Fruit fly (Drosophila melanogaster) whole organism, embryonic: ENCODE measurements around the gene CG42759.

ENCODE experiments used
- Abd-B ChIP-seq: fragments of 200-800 bp; sonication (Bioruptor generic); optimal IDR thresholded peaks from 2 replicates; lab custom pipeline; 2018; ENCODE audit warnings: missing biosample characterization, mild to moderate bottlenecking, missing genetic modification characterization, moderate library complexity
- CG10543 ChIP-seq: fragments of 200-800 bp; sonication (Bioruptor generic); optimal IDR thresholded peaks from 3 replicates; lab custom pipeline; 2017; ENCODE audit warnings: missing biosample characterization, mild to moderate bottlenecking, missing genetic modification characterization, moderate library complexity
- CG13624 ChIP-seq: fragments of 200-800 bp; sonication (Bioruptor generic); optimal IDR thresholded peaks from 2 replicates; lab custom pipeline; 2016; ENCODE audit warnings: missing biosample characterization, missing genetic modification characterization
- CG13894 ChIP-seq: fragments of 200-800 bp; sonication (Bioruptor generic); optimal IDR thresholded peaks from 3 replicates; lab custom pipeline; 2018; ENCODE audit warnings: missing biosample characterization, mild to moderate bottlenecking, missing genetic modification characterization, moderate library complexity
- CG15479 ChIP-seq: fragments of 200-800 bp; sonication (Bioruptor generic); optimal IDR thresholded peaks from 3 replicates; lab custom pipeline; 2019; ENCODE audit warnings: missing biosample characterization, mild to moderate bottlenecking, missing genetic modification characterization, moderate library complexity
- CG18476 ChIP-seq: fragments of 200-800 bp; sonication (Bioruptor generic); optimal IDR thresholded peaks from 2 replicates; lab custom pipeline; 2016; ENCODE audit warnings: missing biosample characterization, mild to moderate bottlenecking, missing genetic modification characterization
- CG2129 ChIP-seq: fragments of 200-800 bp; sonication (Bioruptor generic); IDR thresholded peaks from 2 replicates; pipeline ENCODE4 v1.3.6; 2022; ENCODE audit warnings: missing biosample characterization, missing genetic modification characterization; ENCODE audit not compliant: partially characterized antibody
- CG31365 ChIP-seq: fragments of 200-800 bp; sonication (Bioruptor generic); optimal IDR thresholded peaks from 2 replicates; lab custom pipeline; 2018; ENCODE audit warnings: missing biosample characterization, mild to moderate bottlenecking, missing genetic modification characterization
- CG31388 ChIP-seq: fragments of 200-800 bp; sonication (Bioruptor generic); optimal IDR thresholded peaks from 2 replicates; lab custom pipeline; 2016; ENCODE audit warnings: missing biosample characterization, missing genetic modification characterization
- CG32532 ChIP-seq: fragments of 200-800 bp; sonication (Bioruptor generic); IDR thresholded peaks from 2 replicates; pipeline ENCODE4 v1.3.6; 2022; ENCODE audit warnings: missing biosample characterization, missing genetic modification characterization
- CG3726 ChIP-seq: fragments of 200-800 bp; sonication (Bioruptor generic); IDR thresholded peaks from 3 replicates; pipeline ENCODE4, ENCODE4 v1.3.6; 2022; ENCODE audit warnings: missing biosample characterization, missing genetic modification characterization
- CG3995 ChIP-seq: fragments of 200-800 bp; sonication (Bioruptor generic); optimal IDR thresholded peaks from 3 replicates; lab custom pipeline; 2016; ENCODE audit warnings: missing biosample characterization, missing genetic modification characterization
- CG43689 ChIP-seq: fragments of 200-800 bp; sonication (Bioruptor generic); IDR thresholded peaks from 2 replicates; pipeline ENCODE4 v1.3.6; 2022; ENCODE audit warnings: missing biosample characterization, missing genetic modification characterization
- CG5245 ChIP-seq: fragments of 200-800 bp; sonication (Bioruptor generic); optimal IDR thresholded peaks from 3 replicates; lab custom pipeline; 2016; ENCODE audit warnings: missing biosample characterization, missing genetic modification characterization
- CG7556 ChIP-seq: fragments of 200-800 bp; sonication (Bioruptor generic); optimal IDR thresholded peaks from 2 replicates; lab custom pipeline; 2017; ENCODE audit warnings: missing biosample characterization, mild to moderate bottlenecking, missing genetic modification characterization
- CG8924 ChIP-seq: fragments of 200-800 bp; optimal IDR thresholded peaks from 3 replicates; lab custom pipeline; 2019; ENCODE audit warnings: missing biosample characterization, mild to moderate bottlenecking, missing genetic modification characterization, moderate library complexity
- CkIIα-i1 ChIP-seq: fragments of 200-800 bp; sonication (Bioruptor generic); IDR thresholded peaks from 2 replicates; pipeline ENCODE4 v1.3.6; 2022; ENCODE audit warnings: missing biosample characterization, missing genetic modification characterization
- D19B ChIP-seq: fragments of 200-800 bp; sonication (Bioruptor generic); optimal IDR thresholded peaks from 2 replicates; lab custom pipeline; 2017; ENCODE audit warnings: missing biosample characterization, mild to moderate bottlenecking, missing genetic modification characterization
- Deaf1 ChIP-seq: fragments of 200-800 bp; optimal IDR thresholded peaks from 3 replicates; lab custom pipeline; 2019; ENCODE audit warnings: missing biosample characterization, mild to moderate bottlenecking, missing genetic modification characterization, moderate library complexity
- Drgx ChIP-seq: fragments of 200-800 bp; sonication (Bioruptor generic); IDR thresholded peaks from 2 replicates; pipeline ENCODE4 v1.3.6; 2022; ENCODE audit warnings: missing biosample characterization, missing genetic modification characterization
- Fer1 ChIP-seq: fragments of 200-800 bp; sonication (Bioruptor generic); optimal IDR thresholded peaks from 2 replicates; lab custom pipeline; 2017; ENCODE audit warnings: missing biosample characterization, mild to moderate bottlenecking, missing genetic modification characterization
- H15 ChIP-seq: fragments of 200-800 bp; sonication (Bioruptor generic); IDR thresholded peaks from 3 replicates; pipeline ENCODE4 v1.3.6; 2022; ENCODE audit warnings: missing biosample characterization, missing genetic modification characterization
- H2.0 ChIP-seq: fragments of 200-800 bp; sonication (Bioruptor generic); IDR thresholded peaks from 2 replicates; pipeline ENCODE4 v1.3.6; 2022; ENCODE audit warnings: missing biosample characterization, missing genetic modification characterization
- MBD-R2 ChIP-seq: fragments of 200-800 bp; sonication (Bioruptor generic); IDR thresholded peaks from 2 replicates; pipeline ENCODE4 v1.3.6; 2022; ENCODE audit warnings: missing biosample characterization, missing genetic modification characterization
- Sin3A ChIP-seq: fragments of >200 bp; optimal IDR thresholded peaks from 2 replicates; lab custom pipeline; 2018
- Trl ChIP-seq, 3 experiments: fragments of >200 bp in 2 of 3; fragments of 200-800 bp in 1 of 3; sonication (Bioruptor generic) in 1 of 3; optimal IDR thresholded peaks; 2 replicates in 1 of 3; 3 replicates in 2 of 3; lab custom pipeline; 2016 to 2017; ENCODE audit warnings: missing biosample characterization in 1 of 3, missing genetic modification characterization in 1 of 3
- Xrp1 ChIP-seq: fragments of 200-800 bp; sonication (Bioruptor generic); IDR thresholded peaks from 2 replicates; pipeline ENCODE4 v1.3.6; 2022; ENCODE audit warnings: missing biosample characterization, missing genetic modification characterization
- amos ChIP-seq: fragments of 200-800 bp; sonication (Bioruptor generic); IDR thresholded peaks from 2 replicates; pipeline ENCODE4 v1.3.6; 2022; ENCODE audit warnings: missing biosample characterization, missing genetic modification characterization; ENCODE audit not compliant: partially characterized antibody
- aop ChIP-seq: fragments of 200-800 bp; sonication (Bioruptor generic); IDR thresholded peaks from 2 replicates; pipeline ENCODE4 v1.3.6; 2022; ENCODE audit warnings: missing biosample characterization, missing genetic modification characterization
- br ChIP-seq: fragments of >200 bp; optimal IDR thresholded peaks from 2 replicates; lab custom pipeline; 2017
- chif ChIP-seq, 2 experiments: fragments of 200-800 bp; sonication (Bioruptor generic); optimal IDR thresholded peaks; 3 replicates each; lab custom pipeline; 2016; ENCODE audit warnings: missing biosample characterization in 2 of 2, missing genetic modification characterization in 2 of 2
- chm ChIP-seq: fragments of 200-800 bp; sonication (Bioruptor generic); IDR thresholded peaks from 2 replicates; pipeline ENCODE4 v1.3.6; 2022; ENCODE audit warnings: missing biosample characterization, missing genetic modification characterization
- fd102C ChIP-seq: fragments of 200-800 bp; sonication (Bioruptor generic); optimal IDR thresholded peaks from 2 replicates; lab custom pipeline; 2018; ENCODE audit warnings: missing biosample characterization, mild to moderate bottlenecking, missing genetic modification characterization, moderate library complexity
- gce ChIP-seq: fragments of 200-800 bp; sonication (Bioruptor generic); IDR thresholded peaks from 3 replicates; pipeline ENCODE4 v1.3.6; 2022; ENCODE audit warnings: missing biosample characterization, missing genetic modification characterization
- insv ChIP-seq, 2 experiments: fragments of 200-800 bp; sonication (Bioruptor generic); optimal IDR thresholded peaks; 3 replicates each; lab custom pipeline; 2016 to 2018; ENCODE audit warnings: missing biosample characterization in 2 of 2, missing genetic modification characterization in 2 of 2
- knrl ChIP-seq: fragments of 200-800 bp; sonication (Bioruptor generic); IDR thresholded peaks from 3 replicates; pipeline ENCODE4 v1.3.6; 2022; ENCODE audit warnings: missing biosample characterization, missing genetic modification characterization; ENCODE audit not compliant: partially characterized antibody
- nmo ChIP-seq: fragments of 200-800 bp; sonication (Bioruptor generic); optimal IDR thresholded peaks from 2 replicates; lab custom pipeline; 2018; ENCODE audit warnings: missing biosample characterization, mild to moderate bottlenecking, missing genetic modification characterization, moderate library complexity
- pan ChIP-seq, 4 experiments: fragments of >200 bp in 3 of 4; fragments of 200-800 bp in 1 of 4; sonication (Bioruptor generic) in 1 of 4; optimal IDR thresholded peaks in 3 of 4; IDR thresholded peaks in 1 of 4; 2 replicates each; pipeline versions ENCODE4 v1.3.6 to Lab custom; 2017 to 2022; ENCODE audit warnings: missing biosample characterization in 2 of 4, missing genetic modification characterization in 2 of 4, mixed read lengths in 1 of 4
- pb ChIP-seq: fragments of 200-800 bp; sonication (Bioruptor generic); optimal IDR thresholded peaks from 3 replicates; lab custom pipeline; 2016; ENCODE audit warnings: missing biosample characterization, missing genetic modification characterization
- pzg ChIP-seq: fragments of 200-800 bp; sonication (Bioruptor generic); optimal IDR thresholded peaks from 3 replicates; lab custom pipeline; 2018; ENCODE audit warnings: missing biosample characterization, mild to moderate bottlenecking, missing genetic modification characterization, moderate library complexity
- sd ChIP-seq: fragments of 200-800 bp; sonication (Bioruptor generic); optimal IDR thresholded peaks from 3 replicates; lab custom pipeline; 2018; ENCODE audit warnings: missing biosample characterization, mild to moderate bottlenecking, missing genetic modification characterization, moderate library complexity
- sens ChIP-seq: fragments of 200-800 bp; sonication (Bioruptor generic); peaks from one replicate; lab custom pipeline; 2016; ENCODE audit warnings: missing biosample characterization, missing genetic modification characterization
- sim ChIP-seq: fragments of 200-800 bp; sonication (Bioruptor generic); IDR thresholded peaks from 2 replicates; pipeline ENCODE4 v1.3.6; 2022; ENCODE audit warnings: missing biosample characterization, missing genetic modification characterization
- slbo ChIP-seq: fragments of 200-800 bp; sonication (Bioruptor generic); IDR thresholded peaks from 2 replicates; pipeline ENCODE4 v1.3.6; 2022; ENCODE audit warnings: missing biosample characterization, missing genetic modification characterization
- tx ChIP-seq: fragments of 200-800 bp; sonication (Bioruptor generic); optimal IDR thresholded peaks from 2 replicates; lab custom pipeline; 2016; ENCODE audit warnings: missing biosample characterization, missing genetic modification characterization
- usp ChIP-seq: fragments of >200 bp; optimal IDR thresholded peaks from 2 replicates; lab custom pipeline; 2017; ENCODE audit warnings: missing biosample characterization, missing genetic modification characterization
- vvl ChIP-seq: fragments of 200-800 bp; sonication (Bioruptor generic); IDR thresholded peaks from 2 replicates; pipeline ENCODE4 v1.3.6; 2022; ENCODE audit warnings: missing biosample characterization, missing genetic modification characterization

Gene CG42759

dm6 chr3R:10139649-10140598 is 2.9 kb upstream of the CG42759 start, which contains the start of gene tws (continued):
- no peak for TF ChIP-seq Sin3A (lab: Kevin White, UChicago)
- no peak for TF ChIP-seq CG2129 (GFP tag; lab: Robert Waterston, UW)
- TF ChIP-seq CG8924 (tag; lab: Kevin White, UChicago), result peak; percentile 47
- TF ChIP-seq nmo (GFP tag; lab: Kevin White, UChicago), result peak; percentile 23
- peak; percentile 87 for TF ChIP-seq vvl
- peak; percentile 62 for TF ChIP-seq Fer1 (GFP tag; lab: Kevin White, UChicago)
- no peak for TF ChIP-seq tx (GFP tag; lab: Kevin White, UChicago)
- no peak for TF ChIP-seq fd102C (GFP tag; lab: Kevin White, UChicago)
- peak; percentile 82 to 92 for TF ChIP-seq Trl (optimal IDR thresholded peaks at IDR 0.05; lab: Kevin White, UChicago)
- no peak for TF ChIP-seq Trl (GFP tag; optimal IDR thresholded peaks at IDR 0.05; lab: Kevin White, UChicago)
- TF ChIP-seq Abd-B (GFP tag; lab: Kevin White, UChicago), result no peak
- no peak for TF ChIP-seq insv (GFP tag; optimal IDR thresholded peaks at IDR 0.05; lab: Kevin White, UChicago)
- peak; percentile 28 for TF ChIP-seq D19B (GFP tag; lab: Kevin White, UChicago)
- TF ChIP-seq Drgx, result peak; percentile 39; the same call in 1 of the 2 replicates
- peak; percentile 18 for TF ChIP-seq CG18476
- no peak for TF ChIP-seq knrl (GFP tag; lab: Robert Waterston, UW)
- TF ChIP-seq aop (GFP tag; lab: Robert Waterston, UW), result no peak
- peak; percentile 15 to 41 for TF ChIP-seq chif (GFP tag; optimal IDR thresholded peaks at IDR 0.05; lab: Kevin White, UChicago)
- no peak for TF ChIP-seq usp (GFP tag; lab: Kevin White, UChicago)
- TF ChIP-seq Deaf1, result peak; percentile 24
- TF ChIP-seq sim (GFP tag; lab: Robert Waterston, UW), result 0 out of 2 replicates have a peak, but pooled peaks have one; percentile 10
- TF ChIP-seq CG15479 (GFP tag; lab: Kevin White, UChicago), result no peak
- TF ChIP-seq slbo (GFP tag; lab: Robert Waterston, UW), result peak; percentile 69
- peak; percentile 35 for TF ChIP-seq CG13894 (tag; lab: Kevin White, UChicago)
- TF ChIP-seq CG43689 (GFP tag; lab: Robert Waterston, UW), result no peak; the same call in 1 of the 2 replicates
- peak; percentile 46 for TF ChIP-seq CG10543 (GFP tag; lab: Kevin White, UChicago)
- TF ChIP-seq pzg (GFP tag; lab: Kevin White, UChicago), result no peak
- peak; percentile 76 for TF ChIP-seq CG7556
- peak; percentile 22; the same call in 1 of the 2 replicates for TF ChIP-seq MBD-R2 (GFP tag; lab: Robert Waterston, UW)
- TF ChIP-seq pan (optimal IDR thresholded peaks at IDR 0.05; lab: Kevin White, UChicago), result no peak
- peak in 1 of 2 experiments; percentile 76 for TF ChIP-seq pan (GFP tag; optimal IDR thresholded peaks at IDR 0.05 in 1 of 2, IDR thresholded peaks at IDR 0.05 in 1 of 2)
- TF ChIP-seq CG32532, result peak; percentile 69
- TF ChIP-seq Xrp1 (GFP tag; lab: Robert Waterston, UW), result 0 out of 2 replicates have a peak, but pooled peaks have one; percentile 13
- peak; percentile 69 for TF ChIP-seq CG3995 (GFP tag; lab: Kevin White, UChicago)
- TF ChIP-seq H15 (GFP tag; lab: Robert Waterston, UW), result peak; percentile 23; the same call in 1 of the 3 replicates
- 0 out of 3 replicates have a peak, but pooled peaks have one; percentile 17 for TF ChIP-seq gce (GFP tag; lab: Robert Waterston, UW)
- peak; percentile 86 for TF ChIP-seq sens (GFP tag; lab: Kevin White, UChicago)
- TF ChIP-seq pb (GFP tag; lab: Kevin White, UChicago), result peak; percentile 50
- no peak for TF ChIP-seq br (lab: Kevin White, UChicago)
- TF ChIP-seq CkIIα-i1, result no peak
- peak; percentile 41 for TF ChIP-seq CG13624
- TF ChIP-seq amos, result no peak; the same call in 1 of the 2 replicates
- TF ChIP-seq CG31365, result peak; percentile 56
- TF ChIP-seq CG5245 (GFP tag; lab: Kevin White, UChicago), result no peak
- peak; percentile 83 for TF ChIP-seq sd (tag; lab: Kevin White, UChicago)
- 0 out of 2 replicates have a peak, but pooled peaks have one; percentile 46 for TF ChIP-seq chm (GFP tag; lab: Robert Waterston, UW)
- 0 out of 2 replicates have a peak, but pooled peaks have one; percentile 24 for TF ChIP-seq H2.0 (GFP tag; lab: Robert Waterston, UW)
- TF ChIP-seq CG31388 (GFP tag; lab: Kevin White, UChicago), result no peak
- peak; percentile 41; the same call in 1 of the 3 replicates for TF ChIP-seq CG3726 (GFP tag; lab: Robert Waterston, UW)
